Worm (Caenorhabditis elegans): ENCODE measurements around the gene str-116.

str-116 gene

DNA sequence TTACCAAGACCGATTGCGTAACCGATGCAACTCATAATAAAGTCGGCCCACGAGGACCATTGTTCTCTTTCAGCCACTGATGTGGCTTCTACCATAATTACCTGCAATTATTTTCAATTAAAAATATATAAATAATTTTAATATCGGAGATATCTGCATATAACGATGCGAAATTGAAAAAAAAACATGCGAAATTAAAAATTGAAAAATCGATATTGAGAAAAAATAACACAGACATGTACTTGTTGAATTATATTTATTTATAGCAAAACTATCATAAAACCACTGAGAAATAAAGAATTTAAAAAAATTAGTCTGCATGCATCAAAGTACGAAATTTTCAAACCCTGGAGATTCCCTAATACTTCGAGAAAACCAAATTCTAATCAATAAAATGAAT, 41.6 kb downstream of the str-116 start, which contains the start of gene snf-11:
Gene snf-11 (minus strand): TSS at position 101 of the 400 bp plus-strand sequence.
- TF ChIP-seq unc-130 (tag; optimal IDR thresholded peaks at IDR 0.05) (no peak), hpl-2 (GFP tag; optimal IDR thresholded peaks at IDR 0.05) (no peak), fkh-4 (tag; optimal IDR thresholded peaks at IDR 0.05; ENCODE audit: borderline replicate concordance) (no peak), isw-1 (GFP tag; IDR thresholded peaks at IDR 0.05) (no peak), irx-1 (tag; optimal IDR thresholded peaks at IDR 0.05) (no peak), ceh-88 (GFP tag; IDR thresholded peaks at IDR 0.05) (no peak), mdl-1 (tag; optimal IDR thresholded peaks at IDR 0.05) (no peak), unc-86 (tag; optimal IDR thresholded peaks at IDR 0.05) (no peak), nhr-12 (tag; optimal IDR thresholded peaks at IDR 0.05) (no peak), fos-1 (tag; optimal IDR thresholded peaks at IDR 0.05) (no peak), egl-13 (tag; optimal IDR thresholded peaks at IDR 0.05) (no peak), hlh-17 (GFP tag; optimal IDR thresholded peaks at IDR 0.05; ENCODE audit: borderline replicate concordance) (no peak)

DNA sequence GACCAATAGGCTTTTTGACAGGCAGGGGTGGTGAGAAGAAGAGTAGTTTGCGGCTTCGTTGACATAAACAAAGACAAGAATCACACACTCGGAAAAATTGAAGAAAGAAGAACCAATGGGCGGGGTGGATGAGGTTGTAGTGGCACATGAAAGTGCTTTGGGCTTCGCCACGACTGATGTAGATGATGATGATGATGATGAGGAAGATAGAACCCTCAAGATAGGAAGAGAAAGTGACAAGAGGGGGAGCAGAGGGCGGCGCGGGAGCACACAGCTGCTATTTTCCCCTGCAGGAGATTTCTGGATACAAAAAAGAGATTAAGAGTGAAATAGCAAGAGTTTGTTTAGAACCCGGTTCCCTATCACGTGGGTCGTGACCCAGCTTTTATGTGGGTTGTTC, 42.1 kb downstream of the str-116 start:
- TF ChIP-seq irx-1 (tag; optimal IDR thresholded peaks at IDR 0.05): no peak
- no peak for TF ChIP-seq ets-5 (GFP tag; IDR thresholded peaks at IDR 0.05)
- no peak for TF ChIP-seq efl-1 (optimal IDR thresholded peaks at IDR 0.05)
- TF ChIP-seq efl-1 (GFP tag; optimal IDR thresholded peaks at IDR 0.05 in 1 of 2): no peak
- TF ChIP-seq unc-130 (tag; optimal IDR thresholded peaks at IDR 0.05): peak; percentile 60
- TF ChIP-seq skn-1 (tag; optimal IDR thresholded peaks at IDR 0.05): peak; percentile 4
- peak; percentile 36 for TF ChIP-seq snu-23 (GFP tag; optimal IDR thresholded peaks at IDR 0.05)
- no peak for TF ChIP-seq C34B4.2 (tag; optimal IDR thresholded peaks at IDR 0.05)
- peak; percentile 23 for TF ChIP-seq dsc-1 (tag; optimal IDR thresholded peaks at IDR 0.05)
- TF ChIP-seq swsn-7 (tag; optimal IDR thresholded peaks at IDR 0.05): peak; percentile 17
- peak; percentile 33 for TF ChIP-seq tbx-2 (tag; optimal IDR thresholded peaks at IDR 0.05)
- TF ChIP-seq lsy-2 (tag; optimal IDR thresholded peaks at IDR 0.05): peak in 1 of 2 experiments; percentile 35
- peak; percentile 47 for TF ChIP-seq nhr-20 (tag; optimal IDR thresholded peaks at IDR 0.05)
- peak; percentile 81 for TF ChIP-seq rnt-1 (tag; optimal IDR thresholded peaks at IDR 0.05)
- TF ChIP-seq nhr-71 (tag; optimal IDR thresholded peaks at IDR 0.05): peak; percentile 80
- TF ChIP-seq lin-14 (GFP tag; optimal IDR thresholded peaks at IDR 0.05): peak; percentile 93
- peak; percentile 41 for TF ChIP-seq nhr-19 (GFP tag; conservative IDR thresholded peaks at IDR 0.05)
- TF ChIP-seq ces-1 (GFP tag; optimal IDR thresholded peaks at IDR 0.05): no peak

DNA sequence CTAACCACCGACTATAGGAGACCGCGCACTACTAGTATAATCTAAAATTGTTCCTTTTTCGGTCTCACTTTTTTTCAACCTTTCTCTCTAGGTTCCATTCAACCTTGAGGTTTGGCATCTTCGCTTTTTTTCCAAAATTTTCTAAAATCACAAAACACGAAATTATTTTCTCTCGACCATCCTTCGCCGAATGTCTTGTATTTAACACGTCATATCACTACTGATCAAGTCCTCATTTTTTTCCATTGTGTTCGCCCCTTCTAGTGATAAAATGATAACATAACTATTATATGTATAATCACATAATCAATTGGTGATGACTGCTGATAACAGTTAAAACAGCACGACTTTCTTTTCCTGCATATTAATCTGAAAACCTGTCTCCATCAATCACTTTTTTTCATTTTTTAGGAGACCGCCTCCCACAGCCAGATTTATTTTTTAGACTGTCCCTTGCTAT, 44.3 kb downstream of the str-116 start, which contains the start of gene T03F7.7:
Gene T03F7.7 (plus strand): TSS at position 410 of the 460 bp plus-strand sequence.
- TF ChIP-seq C34B4.2 (tag; optimal IDR thresholded peaks at IDR 0.05) (no peak), nhr-90 (tag; optimal IDR thresholded peaks at IDR 0.05; ENCODE audit: poor library complexity) (peak; percentile 6), pax-3 (tag; optimal IDR thresholded peaks at IDR 0.05) (no peak), blmp-1 (tag; optimal IDR thresholded peaks at IDR 0.05) (peak; percentile 44), elt-2 (tag; optimal IDR thresholded peaks at IDR 0.05) (peak; percentile 78), efl-1 (optimal IDR thresholded peaks at IDR 0.05) (no peak), efl-1 (GFP tag; optimal IDR thresholded peaks at IDR 0.05 in 1 of 2) (peak in 1 of 2 experiments; percentile 75), swsn-7 (tag; optimal IDR thresholded peaks at IDR 0.05) (no peak), nhr-20 (tag; optimal IDR thresholded peaks at IDR 0.05) (no peak), nhr-85 (tag) (peak; percentile 71), lin-14 (GFP tag; optimal IDR thresholded peaks at IDR 0.05) (peak; percentile 43)

DNA sequence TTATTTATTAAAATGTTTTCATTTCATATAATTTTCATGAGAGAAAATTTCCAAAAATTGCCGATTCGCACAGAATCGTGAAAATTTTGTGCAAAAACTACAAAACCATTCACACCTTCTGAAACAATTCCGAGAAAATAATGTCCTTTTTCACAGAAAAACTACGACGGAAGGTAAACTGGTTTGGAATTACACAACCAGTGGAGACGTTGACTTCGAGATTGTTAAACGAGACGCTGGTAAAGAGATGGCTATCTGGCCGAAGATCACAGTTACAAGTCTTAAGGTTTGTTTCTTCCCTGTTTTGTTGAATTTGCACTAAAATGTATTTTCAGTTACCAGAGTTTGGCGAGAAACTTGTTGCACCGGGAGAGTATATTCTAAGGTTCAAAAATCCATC, 46.1 kb downstream of the str-116 start:
- TF ChIP-seq lin-35 (GFP tag; optimal IDR thresholded peaks at IDR 0.05) (no peak), lin-14 (GFP tag; optimal IDR thresholded peaks at IDR 0.05) (peak; percentile 16), hpl-2 (GFP tag; optimal IDR thresholded peaks at IDR 0.05) (no peak), ces-1 (GFP tag; optimal IDR thresholded peaks at IDR 0.05) (no peak), nhr-85 (tag) (peak; percentile 19), grh-1 (GFP tag; IDR thresholded peaks at IDR 0.05) (peak; percentile 53; the same call in 1 of the 2 replicates)
